Worm (Caenorhabditis elegans) whole organism, young adult: ENCODE results near the gene cpt-1.

Experiments used
- egl-44 ChIP-seq: fragments of 200-800 bp; sonication (Bioruptor generic); IDR thresholded peaks from 2 replicates; pipeline ENCODE4 v1.3.6; 2022; ENCODE audit warnings: missing genetic modification reagents, missing genetic modification characterization, missing compliant biosample characterization
- rec-8 ChIP-seq, 2 experiments: sonication (generic microtip); optimal IDR thresholded peaks; 2 replicates each; lab custom pipeline; 2016; ENCODE audit warnings: mild to moderate bottlenecking in 2 of 2, missing genetic modification characterization in 2 of 2, missing genetic modification reagents in 2 of 2, missing genotype in 2 of 2, missing biosample characterization in 1 of 2, missing compliant biosample characterization in 1 of 2, moderate library complexity in 1 of 2
- snpc-4 ChIP-seq, 5 experiments: fragments of 150-350 bp in 1 of 5; sonication (generic microtip) in 4 of 5; optimal IDR thresholded peaks; 2 replicates each; lab custom pipeline; 2014 to 2018; ENCODE audit warnings: missing genetic modification characterization in 5 of 5, missing biosample characterization in 3 of 5, antibody characterized with exemption in 2 of 5, mild to moderate bottlenecking in 2 of 5, missing compliant biosample characterization in 2 of 5, missing genotype in 2 of 5, moderate library complexity in 2 of 5, missing genetic modification reagents in 1 of 5
- unc-130 ChIP-seq: sonication (generic microtip); optimal IDR thresholded peaks from 2 replicates; lab custom pipeline; 2016; ENCODE audit warnings: missing genetic modification reagents, missing genetic modification characterization, missing compliant biosample characterization

DNA sequence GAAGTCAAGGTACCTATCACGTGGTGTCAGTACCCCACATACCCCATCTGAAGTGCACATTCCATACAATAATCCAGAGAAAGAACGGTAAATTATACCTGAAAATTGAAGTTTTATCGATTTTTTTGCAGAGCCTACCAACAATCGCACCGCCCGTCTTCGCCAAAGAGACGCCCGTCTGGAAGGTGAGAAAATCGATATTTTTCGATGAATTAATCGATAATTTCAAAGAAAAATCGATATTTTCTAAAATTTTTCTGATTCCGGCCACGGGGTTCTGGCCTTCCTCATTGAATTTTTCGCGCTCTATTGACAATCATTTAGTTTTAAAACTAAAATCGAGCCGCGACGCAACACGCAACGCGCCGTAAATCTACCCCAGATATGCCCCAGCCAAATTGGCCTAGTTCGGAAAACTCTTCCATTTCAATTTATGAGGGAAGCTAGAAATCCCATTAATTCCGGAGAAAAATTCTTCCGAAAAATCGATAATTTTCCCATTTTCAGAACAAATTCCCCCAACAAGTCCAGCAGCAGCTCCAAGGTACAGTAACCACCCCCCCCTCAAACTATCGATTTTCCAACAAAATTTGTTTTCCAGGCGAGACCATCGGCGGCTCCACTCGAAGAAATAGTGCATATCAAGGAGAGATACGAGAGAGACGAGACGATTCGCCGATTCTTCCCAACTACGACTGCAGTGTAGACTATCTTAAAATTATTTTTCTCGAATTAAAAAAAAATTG lies 29.6 kb downstream of the cpt-1 start:
- TF ChIP-seq snpc-4 (GFP tag; optimal IDR thresholded peaks at IDR 0.05; lab: Kevin White, UChicago) (no peak), snpc-4 (tag; optimal IDR thresholded peaks at IDR 0.05; lab: Kevin White, UChicago) (no peak), egl-44 (GFP tag; lab: Robert Waterston, UW) (no peak), unc-130 (GFP tag; lab: Kevin White, UChicago) (no peak), rec-8 (tag; optimal IDR thresholded peaks at IDR 0.05; lab: Kevin White, UChicago) (no peak)
